Worm (Caenorhabditis elegans) whole organism, L1 larva: ENCODE measurements around the gene T28H10.2.

Experiments
- C16A3.4 ChIP-seq: fragments of 150-350 bp; optimal IDR thresholded peaks from 2 replicates; lab custom pipeline; 2014; ENCODE audit warnings: missing biosample characterization, missing genetic modification characterization
- F16B12.6 ChIP-seq: fragments of 150-350 bp; optimal IDR thresholded peaks from 2 replicates; lab custom pipeline; 2014; ENCODE audit warnings: missing biosample characterization, missing genetic modification characterization
- aly-2 ChIP-seq: fragments of 150-350 bp; optimal IDR thresholded peaks from 2 replicates; lab custom pipeline; 2014; ENCODE audit warnings: missing biosample characterization, missing genetic modification characterization
- blmp-1 ChIP-seq: fragments of 150-350 bp; optimal IDR thresholded peaks from 2 replicates; lab custom pipeline; 2014; ENCODE audit warnings: missing biosample characterization, missing genetic modification characterization
- ceh-63 ChIP-seq: fragments of 200-800 bp; sonication (Bioruptor generic); optimal IDR thresholded peaks from 2 replicates; lab custom pipeline; 2018; ENCODE audit warnings: mild to moderate bottlenecking, missing genetic modification characterization, missing compliant biosample characterization
- ces-1 ChIP-seq: fragments of 150-350 bp; optimal IDR thresholded peaks from 2 replicates; lab custom pipeline; 2014; ENCODE audit warnings: missing biosample characterization, missing genetic modification reagents, missing genetic modification characterization
- dsc-1 ChIP-seq: sonication (generic microtip); optimal IDR thresholded peaks from 2 replicates; lab custom pipeline; 2016; ENCODE audit warnings: mild to moderate bottlenecking, missing genetic modification characterization, missing compliant biosample characterization
- efl-1 ChIP-seq, 4 experiments: fragments of 150-350 bp; optimal IDR thresholded peaks in 3 of 4; peaks in 1 of 4; 1 replicate in 1 of 4; 2 replicates in 3 of 4; lab custom pipeline; 2014; ENCODE audit warnings: missing biosample characterization in 2 of 4, missing genetic modification characterization in 2 of 4, missing genetic modification reagents in 2 of 4
- efl-3 ChIP-seq: fragments of 200-800 bp; sonication (Bioruptor generic); optimal IDR thresholded peaks from 2 replicates; lab custom pipeline; 2018; ENCODE audit warnings: mild to moderate bottlenecking, missing genetic modification characterization, missing compliant biosample characterization
- elt-2 ChIP-seq: sonication (generic microtip); optimal IDR thresholded peaks from 2 replicates; lab custom pipeline; 2016; ENCODE audit warnings: missing genetic modification characterization, mild to moderate bottlenecking, inconsistent platforms, missing compliant biosample characterization, missing genetic modification reagents
- ets-5 ChIP-seq: fragments of 200-800 bp; sonication (Bioruptor generic); IDR thresholded peaks from 2 replicates; pipeline ENCODE4 v1.3.6; 2022; ENCODE audit warnings: missing genetic modification characterization, missing compliant biosample characterization
- fkh-4 ChIP-seq: sonication (generic microtip); optimal IDR thresholded peaks from 2 replicates; lab custom pipeline; 2016; ENCODE audit warnings: missing compliant biosample characterization, missing genetic modification characterization, borderline replicate concordance
- hlh-17 ChIP-seq: fragments of 200-800 bp; sonication (Bioruptor generic); optimal IDR thresholded peaks from 2 replicates; lab custom pipeline; 2018; ENCODE audit warnings: missing genetic modification characterization, mild to moderate bottlenecking, missing compliant biosample characterization, moderate library complexity, borderline replicate concordance
- isw-1 ChIP-seq: fragments of 200-800 bp; sonication (Bioruptor generic); IDR thresholded peaks from 2 replicates; pipeline ENCODE4 v1.3.6; 2022; ENCODE audit warnings: missing genetic modification characterization, missing compliant biosample characterization
- jun-1 ChIP-seq: fragments of 150-350 bp; optimal IDR thresholded peaks from 2 replicates; lab custom pipeline; 2014; ENCODE audit warnings: missing biosample characterization, missing genetic modification reagents, missing genetic modification characterization
- lin-14 ChIP-seq: fragments of 200-800 bp; sonication (Bioruptor generic); optimal IDR thresholded peaks from 2 replicates; lab custom pipeline; 2018; ENCODE audit warnings: mild to moderate bottlenecking, missing genetic modification characterization, moderate library complexity, missing compliant biosample characterization
- lin-15B ChIP-seq: fragments of 150-350 bp; sonication (generic microtip); optimal IDR thresholded peaks from 3 replicates; lab custom pipeline; 2014; ENCODE audit warnings: missing biosample characterization, missing genetic modification characterization
- lin-35 ChIP-seq, 2 experiments: fragments of 150-350 bp; optimal IDR thresholded peaks; 2 replicates each; lab custom pipeline; 2014; ENCODE audit warnings: missing biosample characterization in 2 of 2, missing genetic modification characterization in 2 of 2, missing genetic modification reagents in 2 of 2
- lin-39 ChIP-seq: fragments of 150-350 bp; optimal IDR thresholded peaks from 2 replicates; lab custom pipeline; 2014; ENCODE audit warnings: missing biosample characterization, missing genetic modification reagents, missing genetic modification characterization
- lir-3 ChIP-seq: sonication (generic microtip); optimal IDR thresholded peaks from 2 replicates; lab custom pipeline; 2016; ENCODE audit warnings: mild to moderate bottlenecking, missing genetic modification characterization, moderate library complexity, missing compliant biosample characterization; ENCODE audit not compliant: poor library complexity
- mdl-1 ChIP-seq, 2 experiments: fragments of 150-350 bp; optimal IDR thresholded peaks; 2 replicates each; lab custom pipeline; 2014 to 2017; ENCODE audit warnings: missing biosample characterization in 2 of 2, missing genetic modification characterization in 2 of 2, inconsistent platforms in 1 of 2
- nhr-11 ChIP-seq: fragments of 150-350 bp; optimal IDR thresholded peaks from 2 replicates; lab custom pipeline; 2014; ENCODE audit warnings: missing biosample characterization, missing genetic modification characterization
- nhr-19 ChIP-seq: fragments of 200-800 bp; sonication (Bioruptor generic); conservative IDR thresholded peaks from 2 replicates; pipeline ENCODE4 v1.3.6; 2022; ENCODE audit warnings: missing genetic modification characterization, missing compliant biosample characterization
- nhr-20 ChIP-seq: sonication (generic microtip); optimal IDR thresholded peaks from 2 replicates; lab custom pipeline; 2016; ENCODE audit warnings: mild to moderate bottlenecking, missing genetic modification characterization, missing compliant biosample characterization
- nhr-28 ChIP-seq: fragments of 150-350 bp; optimal IDR thresholded peaks from 2 replicates; lab custom pipeline; 2014; ENCODE audit warnings: missing biosample characterization, missing genetic modification characterization
- nhr-85 ChIP-seq: sonication (generic microtip); peaks from one replicate; lab custom pipeline; 2016; ENCODE audit warnings: missing genetic modification characterization, inconsistent platforms, missing compliant biosample characterization
- nhr-90 ChIP-seq: sonication (generic microtip); optimal IDR thresholded peaks from 2 replicates; lab custom pipeline; 2016; ENCODE audit warnings: mild to moderate bottlenecking, missing genetic modification characterization, missing compliant biosample characterization; ENCODE audit not compliant: poor library complexity
- pax-3 ChIP-seq: fragments of 200-800 bp; sonication (Bioruptor generic); optimal IDR thresholded peaks from 2 replicates; lab custom pipeline; 2018; ENCODE audit warnings: mild to moderate bottlenecking, missing genetic modification characterization, moderate library complexity, missing compliant biosample characterization
- pqm-1 ChIP-seq: sonication (generic microtip); optimal IDR thresholded peaks from 3 replicates; lab custom pipeline; 2017; ENCODE audit warnings: missing biosample characterization, missing genetic modification characterization
- skn-1 ChIP-seq: fragments of 150-350 bp; optimal IDR thresholded peaks from 2 replicates; lab custom pipeline; 2014; ENCODE audit warnings: missing biosample characterization, missing genetic modification characterization
- snpc-4 ChIP-seq: fragments of 150-350 bp; optimal IDR thresholded peaks from 2 replicates; lab custom pipeline; 2014; ENCODE audit warnings: missing biosample characterization, missing genetic modification characterization
- tlp-1 ChIP-seq: fragments of 150-350 bp; optimal IDR thresholded peaks from 2 replicates; lab custom pipeline; 2014; ENCODE audit warnings: missing biosample characterization, missing genetic modification characterization
- unc-62 ChIP-seq: fragments of 150-350 bp; optimal IDR thresholded peaks from 2 replicates; lab custom pipeline; 2014; ENCODE audit warnings: missing biosample characterization, missing genetic modification reagents, missing genetic modification characterization
- unc-98 ChIP-seq: fragments of 200-800 bp; sonication (Bioruptor generic); IDR thresholded peaks from 2 replicates; pipeline ENCODE4 v1.3.6; 2022; ENCODE audit warnings: missing genetic modification characterization, missing compliant biosample characterization
- zag-1 ChIP-seq: fragments of 150-350 bp; optimal IDR thresholded peaks from 2 replicates; lab custom pipeline; 2014; ENCODE audit warnings: missing biosample characterization, missing genetic modification characterization
- ztf-4 ChIP-seq: fragments of 150-350 bp; optimal IDR thresholded peaks from 2 replicates; lab custom pipeline; 2014; ENCODE audit warnings: missing biosample characterization, missing genetic modification characterization

T28H10.2 gene

ce11 chrV:12470324-12470723 lies 42.4 kb downstream of the T28H10.2 start:
- TF ChIP-seq nhr-85 (no peak), isw-1 (GFP tag; lab: Robert Waterston, UW) (no peak), C16A3.4 (tag; lab: Kevin White, UChicago) (no peak), nhr-90 (tag; lab: Kevin White, UChicago) (no peak), tlp-1 (tag; lab: Kevin White, UChicago) (no peak), mdl-1 (tag; optimal IDR thresholded peaks at IDR 0.05; lab: Kevin White, UChicago) (no peak), efl-1 (optimal IDR thresholded peaks at IDR 0.05; lab: Kevin White, UChicago) (no peak), efl-1 (GFP tag; optimal IDR thresholded peaks at IDR 0.05 in 1 of 2; lab: Kevin White, UChicago) (no peak), skn-1 (no peak), dsc-1 (tag; lab: Kevin White, UChicago) (no peak), ces-1 (GFP tag; lab: Kevin White, UChicago) (no peak), ets-5 (GFP tag; lab: Robert Waterston, UW) (no peak), hlh-17 (no peak), F16B12.6 (tag; lab: Kevin White, UChicago) (no peak), aly-2 (no peak), ceh-63 (GFP tag; lab: Kevin White, UChicago) (no peak), jun-1 (tag; lab: Kevin White, UChicago) (no peak), nhr-20 (tag; lab: Kevin White, UChicago) (no peak), lin-15B (tag; lab: Kevin White, UChicago) (no peak), fkh-4 (tag; lab: Kevin White, UChicago) (no peak)

DNA sequence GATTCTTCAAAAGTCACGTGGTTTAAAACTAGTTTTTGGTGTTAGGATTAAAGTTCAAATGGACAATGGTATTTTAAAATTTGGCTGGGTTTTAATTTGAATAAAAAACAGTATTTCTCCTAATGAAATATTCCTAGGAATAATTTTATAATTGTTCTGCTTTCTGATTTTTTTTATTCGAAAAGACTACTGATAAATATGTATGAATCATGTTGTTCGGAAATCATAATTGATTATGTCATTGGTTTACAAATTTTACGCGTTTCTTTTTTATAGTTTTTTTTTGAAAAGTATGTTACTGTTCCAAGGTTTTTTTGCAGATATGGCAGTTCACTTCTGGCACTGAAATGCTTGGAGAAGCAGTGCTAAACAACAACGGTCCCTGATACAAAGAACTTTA lies 44.4 kb downstream of the T28H10.2 start, which contains the start of gene F28C1.3:
TSS of gene F28C1.3 (plus strand) at position 301 of the 400 bp plus-strand sequence.
- TF ChIP-seq nhr-11 (tag; lab: Kevin White, UChicago) (no peak), elt-2 (tag; lab: Kevin White, UChicago) (no peak), blmp-1 (no peak), lir-3 (no peak), unc-62 (no peak), mdl-1 (tag; optimal IDR thresholded peaks at IDR 0.05; lab: Kevin White, UChicago) (no peak), lin-15B (tag; lab: Kevin White, UChicago) (no peak), efl-3 (GFP tag; lab: Kevin White, UChicago) (no peak), ztf-4 (tag; lab: Kevin White, UChicago) (no peak), snpc-4 (tag; lab: Kevin White, UChicago) (no peak), nhr-19 (GFP tag; lab: Robert Waterston, UW) (no peak), zag-1 (no peak), unc-98 (GFP tag; lab: Robert Waterston, UW) (no peak)

DNA sequence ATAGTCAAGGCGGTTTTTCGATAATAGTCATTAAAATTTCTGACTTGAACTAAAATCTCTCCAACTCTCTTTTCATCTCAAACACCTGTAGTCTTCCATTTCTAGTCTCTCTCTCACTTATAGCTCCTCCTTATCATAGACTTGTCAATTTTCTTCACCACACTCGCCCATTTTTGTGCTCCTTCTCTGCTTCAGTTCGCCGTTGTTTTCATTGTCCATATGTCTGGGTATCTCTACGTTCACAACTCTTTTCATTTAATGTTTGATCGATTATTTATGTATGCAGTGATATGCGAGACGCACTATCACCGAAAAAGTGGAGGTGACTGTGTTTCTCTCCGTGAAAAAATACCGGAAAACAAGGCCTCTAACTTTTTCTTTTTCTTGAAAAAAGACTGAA lies 45.0 kb downstream of the T28H10.2 start:
- TF ChIP-seq nhr-90 (tag; lab: Kevin White, UChicago) = no peak
- no peak for TF ChIP-seq lin-15B (tag; lab: Kevin White, UChicago)
- TF ChIP-seq nhr-20 (tag; lab: Kevin White, UChicago) = peak; percentile 8
- TF ChIP-seq lin-35 (GFP tag; optimal IDR thresholded peaks at IDR 0.05; lab: Kevin White, UChicago) = peak in 1 of 2 experiments; percentile 19
- peak; percentile 5 for TF ChIP-seq pax-3
- peak; percentile 29 for TF ChIP-seq pqm-1 (tag; lab: Kevin White, UChicago)
- peak; percentile 26 for TF ChIP-seq lin-14 (GFP tag; lab: Kevin White, UChicago)
- peak; percentile 67 for TF ChIP-seq elt-2 (tag; lab: Kevin White, UChicago)

DNA sequence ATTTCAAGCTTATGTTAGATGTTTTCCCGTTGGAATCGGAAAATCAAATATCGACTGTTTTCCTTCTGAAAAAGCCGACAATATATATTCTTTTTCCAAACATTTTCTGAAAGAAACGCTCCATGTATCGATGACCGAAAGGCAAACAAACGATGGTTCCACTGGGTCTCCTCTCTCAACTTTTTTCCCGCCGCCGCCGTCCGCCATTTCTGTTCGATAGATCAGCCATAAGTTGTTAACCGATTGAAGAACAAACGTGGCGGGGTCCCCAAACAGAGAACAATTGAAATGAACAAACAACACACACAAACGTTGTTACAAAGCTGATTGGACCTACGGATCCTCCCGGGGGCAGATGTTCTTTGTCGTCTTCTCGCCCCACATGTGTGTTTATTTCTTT lies 46.1 kb downstream of the T28H10.2 start:
- TF ChIP-seq nhr-28 (tag; lab: Kevin White, UChicago) = no peak
- peak; percentile 20 for TF ChIP-seq lin-14 (GFP tag; lab: Kevin White, UChicago)
- no peak for TF ChIP-seq lin-39 (tag; lab: Kevin White, UChicago)
